Worm (Caenorhabditis elegans): ENCODE data around the gene K02D10.4.

DNA sequence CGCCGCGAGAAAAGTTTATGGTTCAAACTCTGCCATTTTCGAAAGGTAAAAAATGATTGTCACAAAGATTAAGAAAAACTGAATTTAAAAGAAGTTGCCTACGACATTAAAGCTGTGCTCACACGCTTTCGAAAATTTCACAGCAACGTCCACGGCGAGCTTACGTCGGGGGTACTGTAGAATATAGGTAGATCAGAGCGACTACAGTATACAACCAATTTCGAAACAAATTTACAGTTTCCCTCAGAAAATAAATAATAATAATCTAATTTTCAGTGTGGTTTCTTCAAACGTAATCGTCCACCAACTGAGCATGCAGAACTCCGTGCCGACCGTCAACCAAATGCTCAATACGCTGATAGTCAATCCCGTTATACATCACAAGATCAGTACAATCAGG, 44.7 kb upstream of the K02D10.4 start:
- TF ChIP-seq dao-5 (tag; optimal IDR thresholded peaks at IDR 0.05) (no peak), him-1 (tag; optimal IDR thresholded peaks at IDR 0.05) (no peak), W03F9.2 (tag; optimal IDR thresholded peaks at IDR 0.05) (no peak)
